Fruit fly (Drosophila melanogaster) S2 (cell line): Measurements from ENCODE around the gene CG34354.

ENCODE experiments used
- CG8478 ChIP-seq: fragments of >200 bp; optimal IDR thresholded peaks from 2 replicates; lab custom pipeline; 2018
- CTCF ChIP-seq, 2 experiments: fragments of >200 bp; optimal IDR thresholded peaks; 2 replicates each; lab custom pipeline; 2018

Gene CG34354

DNA sequence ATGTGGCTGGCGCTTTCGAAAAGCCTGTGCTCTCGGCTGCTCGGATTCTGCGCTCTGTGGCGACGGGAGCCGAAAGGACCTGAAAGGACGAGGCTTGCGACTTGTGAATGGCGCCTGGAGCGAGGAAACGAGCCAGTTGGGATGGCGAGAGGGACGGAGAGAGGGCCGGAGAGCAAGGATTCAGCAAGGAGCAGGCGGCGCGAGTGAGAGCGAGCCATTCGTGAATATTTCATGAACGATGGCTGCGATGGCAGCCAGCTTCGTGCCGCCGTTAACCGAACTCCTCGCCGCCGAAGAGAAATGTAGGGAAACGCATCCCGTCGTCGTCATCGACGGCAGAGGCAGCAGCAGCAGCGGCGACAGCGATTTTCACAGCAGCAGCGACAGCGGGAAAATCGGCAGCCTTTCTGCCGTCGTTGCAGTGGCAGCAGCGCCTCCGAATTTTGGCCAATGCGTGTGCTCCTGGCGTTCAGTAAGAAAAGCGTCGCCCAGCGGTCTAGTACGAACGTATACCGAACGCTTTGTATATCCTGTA is at the start of gene CG34354:
Gene CG34354 (plus strand): TSS at position 485 of the 535 bp plus-strand sequence.
- TF ChIP-seq CTCF (optimal IDR thresholded peaks at IDR 0.05; lab: Kevin White, UChicago) (no peak), CG8478 (no peak)

DNA sequence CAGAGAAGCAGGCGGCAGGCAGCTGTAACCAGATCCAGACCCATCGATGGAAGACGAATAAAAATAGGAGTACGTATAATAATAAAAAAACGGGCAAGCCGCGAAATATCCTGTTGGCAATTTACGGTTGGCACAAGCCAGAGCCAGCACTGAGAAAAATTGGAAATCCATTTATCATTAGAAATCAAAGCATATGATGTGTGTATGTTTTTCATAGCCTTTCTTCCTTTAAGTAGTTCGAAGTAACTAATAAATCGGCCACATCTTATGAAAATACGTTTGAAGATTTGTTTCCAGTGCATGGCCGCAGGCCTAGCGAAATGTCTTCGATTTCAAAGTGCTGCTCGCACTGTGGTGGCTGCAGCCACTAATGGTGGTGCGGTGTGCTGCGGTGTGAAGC is 29.9 kb upstream of the CG34354 start:
- TF ChIP-seq CG8478 (no peak), CTCF (optimal IDR thresholded peaks at IDR 0.05; lab: Kevin White, UChicago) (no peak)

DNA sequence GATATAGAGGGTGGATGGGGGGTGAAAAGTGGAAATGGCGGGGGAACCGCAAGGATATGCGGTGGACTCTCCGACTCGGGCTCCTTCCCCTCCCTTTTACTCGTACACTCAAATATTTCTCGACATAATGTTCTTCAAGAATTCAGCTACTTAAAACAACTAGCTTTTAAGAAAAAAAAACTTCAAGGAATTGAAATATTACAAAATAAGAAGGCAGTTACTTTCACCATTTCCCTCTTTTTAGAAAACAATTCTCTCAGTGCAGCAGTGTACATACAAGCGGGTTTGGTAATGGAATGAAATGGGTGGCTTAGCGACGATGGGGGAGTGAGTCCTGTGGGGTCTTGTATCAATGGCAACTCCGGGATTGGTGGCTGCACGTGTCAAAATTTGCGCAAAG is 28.6 kb upstream of the CG34354 start:
- TF ChIP-seq CTCF (optimal IDR thresholded peaks at IDR 0.05; lab: Kevin White, UChicago) (no peak), CG8478 (no peak)

DNA sequence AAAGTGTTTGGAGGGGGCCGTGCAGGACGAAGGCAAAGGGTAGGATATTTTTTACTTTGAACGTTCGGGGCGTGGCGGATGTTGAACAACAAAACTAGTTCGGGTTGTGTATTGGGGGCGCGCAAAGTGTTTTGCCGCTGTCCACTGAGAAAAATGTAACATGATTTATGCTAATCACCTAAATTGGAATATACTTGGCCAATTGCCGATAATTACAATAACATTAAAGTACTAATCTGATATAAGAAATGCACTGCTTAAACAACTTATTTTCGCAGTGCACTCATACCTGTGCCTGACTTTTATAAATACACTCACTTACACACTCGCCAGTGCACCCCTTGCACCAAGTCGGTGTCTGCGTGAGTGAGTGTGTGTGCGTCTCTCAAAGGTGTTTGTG is 20.4 kb upstream of the CG34354 start:
- no peak for TF ChIP-seq CTCF (optimal IDR thresholded peaks at IDR 0.05; lab: Kevin White, UChicago)
- no peak for TF ChIP-seq CG8478

DNA sequence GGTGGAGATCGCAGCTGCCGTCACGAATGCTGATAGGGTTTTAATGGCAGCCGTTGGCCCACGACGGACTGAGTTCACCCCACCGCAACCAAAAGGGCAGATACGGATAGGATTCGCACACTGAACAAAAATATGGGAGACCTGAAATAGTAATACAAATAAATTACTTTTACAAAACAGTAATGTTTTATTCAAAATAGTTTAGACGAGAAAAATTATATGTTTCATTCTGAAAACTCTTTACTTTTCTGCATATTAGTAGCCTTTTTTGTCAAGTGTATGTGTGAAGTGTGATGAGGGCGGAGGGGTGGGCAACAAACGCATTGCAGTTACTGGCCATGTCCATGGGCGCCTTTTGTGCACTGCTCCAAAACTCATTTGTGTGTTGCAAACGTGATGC is 89.5 kb downstream of the CG34354 start:
- no peak for TF ChIP-seq CTCF (optimal IDR thresholded peaks at IDR 0.05; lab: Kevin White, UChicago)

DNA sequence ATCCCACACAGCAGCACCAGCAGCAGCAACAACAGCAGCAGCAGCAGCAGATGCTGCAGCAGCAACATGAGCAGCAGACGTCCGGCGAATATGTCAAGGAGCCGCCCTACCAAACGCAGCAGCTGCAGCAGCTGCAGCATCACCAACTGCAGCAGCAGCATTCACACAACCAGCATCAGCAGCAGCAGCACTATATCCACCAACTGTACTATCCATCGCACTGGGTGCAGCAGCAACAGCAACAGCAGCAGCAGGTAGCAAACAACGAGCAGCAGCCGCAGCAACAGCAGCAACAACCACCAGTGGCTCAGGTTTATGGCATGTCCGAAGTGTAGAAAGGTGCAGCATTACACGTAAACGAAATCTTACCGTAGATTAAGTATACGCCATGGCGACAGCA is 91.1 kb downstream of the CG34354 start:
- TF ChIP-seq CG8478, result no peak
- TF ChIP-seq CTCF (optimal IDR thresholded peaks at IDR 0.05; lab: Kevin White, UChicago), result no peak

DNA sequence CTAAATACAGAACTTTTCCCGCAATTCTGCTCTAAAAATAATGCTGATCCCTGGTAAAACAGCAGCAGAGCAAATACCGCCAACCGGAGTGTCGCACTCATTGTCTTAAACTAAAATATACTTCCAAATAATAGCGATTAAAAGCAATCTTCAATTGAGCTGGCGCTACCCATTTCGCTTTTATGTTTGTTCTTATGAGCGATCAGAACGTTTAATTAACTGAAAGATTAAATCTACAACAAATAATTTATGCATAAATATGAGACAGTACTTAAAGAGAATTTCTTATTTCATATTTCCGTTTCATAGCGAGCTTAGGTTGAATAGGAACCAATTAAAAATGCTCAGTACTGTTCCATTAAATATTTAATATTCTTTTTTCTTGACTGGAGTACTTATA is 116.8 kb downstream of the CG34354 start, which contains the start of gene CG43125:
Gene CG43125 (minus strand): TSS at position 101 of the 400 bp plus-strand sequence.
- TF ChIP-seq CTCF (optimal IDR thresholded peaks at IDR 0.05; lab: Kevin White, UChicago), result no peak
- no peak for TF ChIP-seq CG8478

DNA sequence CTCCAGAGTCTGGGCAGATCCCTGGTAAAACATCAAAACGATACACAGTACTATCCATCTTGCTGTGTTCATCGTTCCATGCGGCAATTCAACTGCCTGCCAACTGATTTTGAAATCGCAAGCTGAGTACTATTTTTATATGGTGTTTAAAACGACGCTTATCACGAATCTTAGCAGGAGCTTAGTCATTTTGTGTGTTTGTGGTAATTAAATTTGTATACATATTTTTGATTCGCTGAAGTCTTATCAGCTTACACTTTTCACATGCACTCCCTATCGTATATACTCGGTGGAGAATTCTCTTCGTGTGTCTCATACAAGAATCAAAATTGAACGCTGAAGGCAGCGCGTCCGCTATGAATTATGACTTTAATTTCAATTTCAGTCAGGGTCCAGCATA is 118.0 kb downstream of the CG34354 start, which contains the start of gene CG43124:
Gene CG43124 (minus strand): TSS at position 101 of the 400 bp plus-strand sequence.
- no peak for TF ChIP-seq CTCF (optimal IDR thresholded peaks at IDR 0.05; lab: Kevin White, UChicago)
- no peak for TF ChIP-seq CG8478

DNA sequence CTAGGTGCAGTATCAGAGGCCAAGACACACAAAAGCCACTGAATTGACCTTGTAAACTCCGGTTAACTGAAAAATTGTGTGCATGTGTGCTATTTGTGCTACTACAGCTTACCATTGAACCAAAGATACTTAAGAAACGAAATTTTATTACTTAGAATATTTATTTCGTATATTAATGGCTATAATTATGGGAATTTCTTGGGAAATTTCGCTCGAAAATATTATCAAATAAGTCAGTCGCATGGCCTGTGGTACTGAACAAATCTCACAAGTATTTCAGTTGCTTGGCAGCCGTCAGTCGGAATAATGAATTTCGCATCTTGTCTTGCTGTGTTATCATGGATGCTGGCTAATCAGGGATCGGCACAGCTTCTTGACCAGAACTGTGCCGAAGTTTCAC is 135.6 kb downstream of the CG34354 start, which contains the start of gene CG34436:
Gene CG34436 (plus strand): TSS at position 301 of the 400 bp plus-strand sequence.
- TF ChIP-seq CG8478 (no peak), CTCF (optimal IDR thresholded peaks at IDR 0.05; lab: Kevin White, UChicago) (no peak)

DNA sequence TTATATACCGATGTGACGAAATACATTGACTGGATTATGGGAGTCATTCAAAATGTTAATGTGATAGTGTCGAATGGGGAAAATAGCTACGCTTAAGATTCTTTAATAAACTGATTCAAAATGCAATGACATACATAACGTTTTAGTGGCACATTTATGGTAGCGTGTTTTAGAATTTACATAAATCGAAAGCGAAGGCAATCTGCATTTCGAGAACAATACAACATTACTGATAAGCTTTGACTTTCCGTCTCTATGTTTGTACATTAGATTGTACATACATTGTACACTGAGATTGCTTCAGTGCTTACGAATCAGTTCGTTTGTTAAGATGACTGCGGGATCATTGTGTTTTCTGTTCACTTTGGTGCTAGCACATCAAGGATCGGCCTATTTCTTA is 136.7 kb downstream of the CG34354 start, which contains the start of gene CG34437:
Gene CG34437 (plus strand): TSS at position 301 of the 400 bp plus-strand sequence.
- no peak for TF ChIP-seq CTCF (optimal IDR thresholded peaks at IDR 0.05; lab: Kevin White, UChicago)
- TF ChIP-seq CG8478, result no peak
